Worm (Caenorhabditis elegans): Measurements from ENCODE around the gene ech-1.1.

The ech-1.1 gene

DNA sequence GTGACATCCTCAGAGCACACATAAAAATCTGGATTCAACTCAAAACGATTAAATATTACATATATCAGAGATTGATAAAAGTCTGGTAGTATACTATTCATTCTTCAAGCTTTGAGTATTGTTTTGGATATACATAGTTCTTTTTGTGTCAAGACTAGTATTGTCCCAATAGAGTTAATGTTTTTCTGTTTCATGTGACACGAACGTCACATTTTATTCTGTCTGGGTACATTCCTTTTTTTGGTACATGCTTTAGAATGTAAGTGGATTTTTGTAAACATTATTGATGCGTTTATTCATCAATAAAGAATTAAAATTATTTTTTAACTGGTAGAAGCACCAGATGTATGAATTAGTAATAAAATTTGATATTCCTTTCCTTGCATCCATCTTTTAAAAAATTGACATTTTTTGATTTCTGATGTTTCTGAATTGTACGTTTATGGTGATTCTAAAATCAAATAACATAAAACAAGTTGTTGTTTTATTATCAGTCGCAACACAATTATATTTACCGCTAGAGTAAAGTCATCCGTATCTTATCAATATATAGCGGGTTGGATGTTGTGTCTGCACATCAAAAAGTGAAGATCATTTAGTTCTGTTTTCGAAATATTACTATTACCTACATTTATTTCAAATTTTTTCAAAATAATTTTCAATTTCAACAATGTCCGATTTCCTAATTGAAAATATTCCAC lies 45.3 kb downstream of the ech-1.1 start, which contains the start of the genes srt-22 and nhr-246:
Gene srt-22, minus strand, starts transcription at position 101 of the 701 bp plus-strand sequence.
Gene nhr-246, plus strand, starts transcription at position 651 of the 701 bp plus-strand sequence.
- no peak for TF ChIP-seq daf-16 (GFP tag; optimal IDR thresholded peaks at IDR 0.05)
- peak; percentile 90 for TF ChIP-seq daf-16 (tag; optimal IDR thresholded peaks at IDR 0.05)
- TF ChIP-seq dmd-6 (GFP tag; IDR thresholded peaks at IDR 0.05) = no peak

DNA sequence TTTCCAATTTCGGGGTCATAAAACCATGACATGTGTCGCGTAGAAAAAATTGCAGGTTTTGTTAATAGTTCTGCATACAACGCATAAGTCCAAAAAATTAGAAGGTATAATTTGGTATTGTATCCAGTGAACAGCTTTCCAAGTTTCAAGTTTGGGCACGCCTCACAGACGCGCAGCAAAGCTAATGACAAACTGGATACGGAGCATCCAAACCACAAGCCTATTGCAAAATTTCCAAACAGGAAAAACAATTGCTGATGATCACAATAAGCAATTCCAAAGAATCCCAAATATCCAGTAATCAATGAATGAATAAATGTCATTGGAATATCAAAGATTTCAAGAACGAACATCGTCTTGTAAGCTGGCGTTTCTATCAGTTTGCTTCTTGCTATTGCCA lies 47.8 kb downstream of the ech-1.1 start:
- TF ChIP-seq sdz-12 (GFP tag; optimal IDR thresholded peaks at IDR 0.05) (no peak), daf-8 (GFP tag; IDR thresholded peaks at IDR 0.05) (no peak), unc-62 (GFP tag; optimal IDR thresholded peaks at IDR 0.05 in 1 of 2) (peak in 1 of 2 experiments; percentile 81), unc-62 (tag; optimal IDR thresholded peaks at IDR 0.05) (no peak), zfp-3 (GFP tag; conservative IDR thresholded peaks at IDR 0.05) (no peak), aha-1 (tag) (peak; percentile 69), duxl-1 (tag; optimal IDR thresholded peaks at IDR 0.05; ENCODE audit: poor library complexity) (no peak), unc-39 (tag; optimal IDR thresholded peaks at IDR 0.05) (no peak), F26F4.8 (GFP tag; conservative IDR thresholded peaks at IDR 0.05) (no peak), D1046.2 (GFP tag; IDR thresholded peaks at IDR 0.05) (no peak)

DNA sequence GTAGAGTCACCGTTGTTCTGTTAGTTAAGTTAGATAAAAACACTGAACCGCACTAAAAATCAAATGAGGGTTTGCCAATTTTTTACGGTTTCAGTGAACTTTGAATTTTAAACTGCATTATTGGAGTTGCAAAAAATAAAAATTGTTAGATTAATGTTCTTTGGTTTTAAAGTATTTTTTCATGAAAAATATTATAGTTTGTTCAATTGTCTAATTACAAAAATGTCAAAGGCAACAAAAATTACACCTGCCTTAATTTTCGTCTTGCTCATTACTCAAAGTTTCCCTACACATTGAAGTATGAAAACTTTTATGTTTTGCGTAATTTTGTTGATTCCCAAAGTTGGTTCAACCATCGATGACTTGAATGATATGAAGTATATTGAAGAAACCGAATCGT lies 50.5 kb downstream of the ech-1.1 start, which contains the start of gene irld-62:
Gene irld-62, plus strand, starts transcription at position 301 of the 400 bp plus-strand sequence.
- no peak for TF ChIP-seq duxl-1 (tag; optimal IDR thresholded peaks at IDR 0.05; ENCODE audit: poor library complexity)
- no peak for TF ChIP-seq madf-9 (GFP tag; conservative IDR thresholded peaks at IDR 0.05)
- no peak for TF ChIP-seq nhr-111 (GFP tag; optimal IDR thresholded peaks at IDR 0.05)
- no peak for TF ChIP-seq nhr-77 (tag; optimal IDR thresholded peaks at IDR 0.05)
- TF ChIP-seq snpc-1.2 (GFP tag; IDR thresholded peaks at IDR 0.05) = no peak
- no peak for TF ChIP-seq D1046.2 (GFP tag; IDR thresholded peaks at IDR 0.05)
- no peak for TF ChIP-seq F37D6.2 (tag; optimal IDR thresholded peaks at IDR 0.05)
- TF ChIP-seq F49E8.2 (tag; optimal IDR thresholded peaks at IDR 0.05; ENCODE audit: borderline replicate concordance) = no peak
- TF ChIP-seq unc-130 (GFP tag; optimal IDR thresholded peaks at IDR 0.05) = no peak
- no peak for TF ChIP-seq mxl-3 (GFP tag; optimal IDR thresholded peaks at IDR 0.05)
- no peak for TF ChIP-seq ctbp-1 (GFP tag; IDR thresholded peaks at IDR 0.05)
- TF ChIP-seq dmd-6 (GFP tag; IDR thresholded peaks at IDR 0.05) = no peak
- TF ChIP-seq dpl-1 (GFP tag; optimal IDR thresholded peaks at IDR 0.05) = no peak

DNA sequence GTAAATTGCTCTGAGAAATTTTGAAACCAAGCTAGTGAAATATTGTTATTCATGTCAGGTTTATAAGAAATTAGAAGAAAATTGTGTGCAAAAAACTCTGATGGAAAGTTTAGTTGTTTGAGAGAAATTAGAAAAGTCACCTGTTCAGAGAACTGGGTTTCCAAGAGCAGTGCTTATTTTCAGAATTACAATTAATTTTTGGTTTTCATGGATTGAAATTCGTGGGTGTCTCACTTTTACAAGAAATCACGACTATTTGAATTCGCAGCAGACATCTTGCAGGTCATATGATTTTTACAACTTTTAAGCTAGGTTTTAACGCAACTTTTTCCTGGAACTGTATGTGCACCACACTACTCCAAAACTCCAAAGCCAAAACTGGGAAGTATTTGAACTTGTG lies 52.3 kb downstream of the ech-1.1 start, which contains the start of gene srz-10:
Gene srz-10, minus strand, starts transcription at position 88 of the 400 bp plus-strand sequence.
- TF ChIP-seq php-3 (GFP tag; IDR thresholded peaks at IDR 0.05) = no peak
- no peak for TF ChIP-seq Y5F2A.4 (GFP tag; optimal IDR thresholded peaks at IDR 0.05)
- TF ChIP-seq ama-1 (optimal IDR thresholded peaks at IDR 0.05) = no peak
- TF ChIP-seq T26A8.4 (GFP tag; IDR thresholded peaks at IDR 0.05) = no peak
- TF ChIP-seq madf-5 (GFP tag; IDR thresholded peaks at IDR 0.05) = no peak

All from whole organism, L4 larva.